Worm (Caenorhabditis elegans) whole organism, mixed stage, embryonic: ENCODE measurements around the gene fbxa-169.
"Not testable (repeated sequence)": the region's sequence is repeated elsewhere in the genome, so short reads cannot be mapped to it uniquely, and the experiment has no call there.

ENCODE experiments used
- M03D4.4 ChIP-seq: sonication (generic microtip); optimal IDR thresholded peaks from 2 replicates; lab custom pipeline; 2017; ENCODE audit warnings: mild to moderate bottlenecking, missing genetic modification characterization, missing compliant biosample characterization
- bed-3 ChIP-seq: fragments of 200-800 bp; sonication (Bioruptor generic); optimal IDR thresholded peaks from 3 replicates; lab custom pipeline; 2018; ENCODE audit warnings: mild to moderate bottlenecking, missing genetic modification characterization, moderate library complexity, missing compliant biosample characterization
- blmp-1 ChIP-seq: fragments of 150-350 bp; optimal IDR thresholded peaks from 2 replicates; lab custom pipeline; 2014; ENCODE audit warnings: missing biosample characterization, missing genetic modification characterization
- ceh-39 ChIP-seq: fragments of 150-350 bp; optimal IDR thresholded peaks from 2 replicates; lab custom pipeline; 2014; ENCODE audit warnings: missing biosample characterization, missing genetic modification characterization
- ceh-43 ChIP-seq: fragments of 200-800 bp; sonication (Bioruptor generic); optimal IDR thresholded peaks from 2 replicates; lab custom pipeline; 2018; ENCODE audit warnings: mild to moderate bottlenecking, missing genetic modification characterization, moderate library complexity, missing compliant biosample characterization
- ceh-83 ChIP-seq: fragments of 200-800 bp; sonication (Bioruptor generic); optimal IDR thresholded peaks from 2 replicates; lab custom pipeline; 2018; ENCODE audit warnings: mild to moderate bottlenecking, missing genetic modification characterization, missing compliant biosample characterization
- ces-1 ChIP-seq: fragments of 150-350 bp; optimal IDR thresholded peaks from 2 replicates; lab custom pipeline; 2014; ENCODE audit warnings: missing biosample characterization, missing genetic modification reagents, missing genetic modification characterization
- cnd-1 ChIP-seq: fragments of 200-800 bp; sonication (Bioruptor generic); optimal IDR thresholded peaks from 2 replicates; lab custom pipeline; 2018; ENCODE audit warnings: mild to moderate bottlenecking, missing genetic modification characterization, missing compliant biosample characterization
- drap-1 ChIP-seq: fragments of 200-800 bp; sonication (Bioruptor generic); optimal IDR thresholded peaks from 3 replicates; lab custom pipeline; 2018; ENCODE audit warnings: mild to moderate bottlenecking, missing genetic modification characterization, missing compliant biosample characterization
- elt-1 ChIP-seq: sonication (generic microtip); optimal IDR thresholded peaks from 2 replicates; lab custom pipeline; 2017; ENCODE audit warnings: missing genetic modification characterization, mild to moderate bottlenecking, missing compliant biosample characterization, antibody characterized with exemption, moderate library complexity, borderline replicate concordance; ENCODE audit not compliant: insufficient read depth
- elt-3 ChIP-seq: fragments of 150-350 bp; optimal IDR thresholded peaks from 2 replicates; lab custom pipeline; 2014; ENCODE audit warnings: missing biosample characterization, missing genetic modification characterization
- flh-1 ChIP-seq: fragments of 200-800 bp; sonication (Bioruptor generic); optimal IDR thresholded peaks from 2 replicates; lab custom pipeline; 2018; ENCODE audit warnings: mild to moderate bottlenecking, missing genetic modification characterization, moderate library complexity, missing compliant biosample characterization
- ham-2 ChIP-seq: fragments of 200-800 bp; sonication (Bioruptor generic); optimal IDR thresholded peaks from 2 replicates; lab custom pipeline; 2018; ENCODE audit warnings: mild to moderate bottlenecking, missing genetic modification characterization, missing compliant biosample characterization
- hlh-1 ChIP-seq: fragments of 150-350 bp; optimal IDR thresholded peaks from 2 replicates; lab custom pipeline; 2014; ENCODE audit warnings: missing biosample characterization, missing genetic modification reagents, missing genetic modification characterization
- lin-13 ChIP-seq: fragments of 150-350 bp; optimal IDR thresholded peaks from 2 replicates; lab custom pipeline; 2014; ENCODE audit warnings: missing biosample characterization, missing genetic modification characterization
- lin-32 ChIP-seq: fragments of 200-800 bp; sonication (Bioruptor generic); optimal IDR thresholded peaks from 2 replicates; lab custom pipeline; 2018; ENCODE audit warnings: mild to moderate bottlenecking, missing genetic modification characterization, missing compliant biosample characterization
- lsy-2 ChIP-seq: fragments of 150-350 bp; optimal IDR thresholded peaks from 2 replicates; lab custom pipeline; 2014; ENCODE audit warnings: missing biosample characterization, missing genetic modification characterization
- mab-5 ChIP-seq: fragments of 150-350 bp; optimal IDR thresholded peaks from 2 replicates; lab custom pipeline; 2014; ENCODE audit warnings: missing biosample characterization, missing genetic modification characterization
- mls-2 ChIP-seq: sonication (generic microtip); optimal IDR thresholded peaks from 2 replicates; lab custom pipeline; 2016; ENCODE audit warnings: mild to moderate bottlenecking, missing genetic modification characterization, moderate library complexity, missing compliant biosample characterization
- nhr-12 ChIP-seq: fragments of 150-350 bp; optimal IDR thresholded peaks from 2 replicates; lab custom pipeline; 2014; ENCODE audit warnings: missing biosample characterization, missing genetic modification characterization
- nhr-2 ChIP-seq: fragments of 150-350 bp; optimal IDR thresholded peaks from 2 replicates; lab custom pipeline; 2014; ENCODE audit warnings: missing biosample characterization, missing genetic modification characterization
- nhr-237 ChIP-seq: fragments of 150-350 bp; optimal IDR thresholded peaks from 2 replicates; lab custom pipeline; 2014; ENCODE audit warnings: missing biosample characterization, missing genetic modification characterization
- nhr-28 ChIP-seq: fragments of 150-350 bp; optimal IDR thresholded peaks from 2 replicates; lab custom pipeline; 2014; ENCODE audit warnings: missing biosample characterization, missing genetic modification characterization
- nhr-76 ChIP-seq: sonication (generic microtip); optimal IDR thresholded peaks from 2 replicates; lab custom pipeline; 2017; ENCODE audit warnings: missing biosample characterization, missing genetic modification characterization
- pha-4 ChIP-seq: fragments of 150-350 bp; optimal IDR thresholded peaks from 2 replicates; lab custom pipeline; 2018; ENCODE audit warnings: missing biosample characterization, missing genetic modification reagents, missing genetic modification characterization
- sem-2 ChIP-seq: fragments of 200-800 bp; sonication (Bioruptor generic); optimal IDR thresholded peaks from 2 replicates; lab custom pipeline; 2018; ENCODE audit warnings: mild to moderate bottlenecking, missing genetic modification characterization, missing compliant biosample characterization
- snpc-4 ChIP-seq: fragments of 150-350 bp; optimal IDR thresholded peaks from 2 replicates; lab custom pipeline; 2014; ENCODE audit warnings: missing biosample characterization, missing genetic modification characterization
- sptf-1 ChIP-seq: sonication (generic microtip); optimal IDR thresholded peaks from 2 replicates; lab custom pipeline; 2017; ENCODE audit warnings: mild to moderate bottlenecking, missing genetic modification characterization, moderate library complexity, missing compliant biosample characterization
- tbx-8 ChIP-seq: fragments of 200-800 bp; sonication (Bioruptor generic); optimal IDR thresholded peaks from 2 replicates; lab custom pipeline; 2018; ENCODE audit warnings: mild to moderate bottlenecking, missing genetic modification characterization, moderate library complexity, missing compliant biosample characterization
- unc-120 ChIP-seq: sonication (generic microtip); optimal IDR thresholded peaks from 2 replicates; lab custom pipeline; 2017; ENCODE audit warnings: missing genetic modification characterization, missing compliant biosample characterization; ENCODE audit not compliant: poor library complexity, severe bottlenecking
- unc-39 ChIP-seq: fragments of 150-350 bp; optimal IDR thresholded peaks from 2 replicates; lab custom pipeline; 2014; ENCODE audit warnings: missing biosample characterization, missing genetic modification characterization
- zip-8 ChIP-seq: fragments of 150-350 bp; optimal IDR thresholded peaks from 2 replicates; lab custom pipeline; 2014; ENCODE audit warnings: missing biosample characterization, missing genetic modification characterization
- ztf-11 ChIP-seq: fragments of 150-350 bp; optimal IDR thresholded peaks from 2 replicates; lab custom pipeline; 2014; ENCODE audit warnings: missing biosample characterization, missing genetic modification characterization

Gene fbxa-169

ce11 chrII:13661990-13662389 lies 13.7 kb downstream of the fbxa-169 start, which contains the start of gene C31C9.6:
Gene C31C9.6 (minus strand): TSS chrII:13662090.
- not testable (repeated sequence) for TF ChIP-seq ham-2 (GFP tag; lab: Kevin White, UChicago); M03D4.4 (tag; lab: Kevin White, UChicago); mab-5 (tag; lab: Kevin White, UChicago)
- TF ChIP-seq, all 35 proteins: peak for 0; not testable (repeated sequence) for 35

- TF ChIP-seq hlh-1 (tag; lab: Kevin White, UChicago): no peak
- TF ChIP-seq ztf-11 (tag; lab: Kevin White, UChicago): no peak
- no peak for TF ChIP-seq unc-120 (tag; lab: Kevin White, UChicago)
- TF ChIP-seq unc-39: no peak
- TF ChIP-seq lsy-2 (tag; lab: Kevin White, UChicago): no peak
- TF ChIP-seq zip-8 (tag; lab: Kevin White, UChicago): no peak
- TF ChIP-seq flh-1: no peak
- no peak for TF ChIP-seq nhr-28
- no peak for TF ChIP-seq ceh-43
- TF ChIP-seq nhr-12 (tag; lab: Kevin White, UChicago): no peak
- no peak for TF ChIP-seq mls-2 (tag; lab: Kevin White, UChicago)
- TF ChIP-seq nhr-2 (tag; lab: Kevin White, UChicago): no peak
- TF ChIP-seq nhr-237 (tag; lab: Kevin White, UChicago): no peak
- TF ChIP-seq nhr-76 (tag; lab: Kevin White, UChicago): no peak
- no peak for TF ChIP-seq ces-1
- no peak for TF ChIP-seq sptf-1
- no peak for TF ChIP-seq sem-2
- TF ChIP-seq ham-2 (GFP tag; lab: Kevin White, UChicago): no peak
- no peak for TF ChIP-seq blmp-1
- TF ChIP-seq lin-13: no peak
Observed at ce11 chrII:13664416-13664815, 16.1 kb downstream of the fbxa-169 start.

- TF ChIP-seq ceh-39 (tag; lab: Kevin White, UChicago) (no peak), elt-3 (tag; lab: Kevin White, UChicago) (peak; percentile 47)
Observed at ce11 chrII:13664993-13665680, 16.8 kb downstream of the fbxa-169 start.

DNA sequence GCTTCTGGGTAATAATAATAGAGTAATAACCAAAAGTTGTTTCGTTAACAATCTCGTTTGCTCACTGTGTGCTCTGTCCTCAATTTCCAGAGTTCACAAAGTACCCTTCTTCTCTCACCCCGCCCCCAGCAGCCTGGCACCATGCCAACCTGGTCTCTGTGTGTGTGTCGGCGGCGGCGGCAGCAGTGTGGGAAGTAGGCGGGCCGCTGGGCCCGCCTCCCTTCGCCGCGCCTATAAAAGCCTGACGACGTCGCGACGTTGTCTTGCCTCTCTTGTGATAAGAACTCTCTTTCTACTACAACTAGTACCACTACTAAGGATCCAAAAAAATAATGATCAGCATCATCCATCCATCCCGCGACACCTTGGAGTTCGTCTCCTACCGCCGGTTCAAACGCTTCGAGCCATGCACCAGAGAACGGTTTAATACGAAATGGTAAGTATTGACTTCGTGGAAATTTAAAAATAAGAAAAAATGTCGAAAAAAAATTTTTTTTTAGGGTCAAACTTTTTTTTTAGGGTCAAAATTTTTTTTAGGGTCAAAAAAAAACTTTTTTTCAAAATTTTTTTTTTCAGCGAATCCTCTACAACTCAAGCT lies 20.6 kb downstream of the fbxa-169 start, which contains the start of gene C31C9.7:
C31C9.7 (plus strand) TSS at position 261 of the 598 bp plus-strand sequence.
- TF ChIP-seq lsy-2 (tag; lab: Kevin White, UChicago) (no peak), snpc-4 (tag; lab: Kevin White, UChicago) (no peak), ztf-11 (tag; lab: Kevin White, UChicago) (no peak)

ce11 chrII:13670707-13671295 lies 22.5 kb downstream of the fbxa-169 start:
- TF ChIP-seq unc-39: no peak
- no peak for TF ChIP-seq pha-4
- TF ChIP-seq cnd-1 (tag; lab: Kevin White, UChicago): no peak
- no peak for TF ChIP-seq ces-1
- no peak for TF ChIP-seq elt-3 (tag; lab: Kevin White, UChicago)
- no peak for TF ChIP-seq M03D4.4 (tag; lab: Kevin White, UChicago)
- no peak for TF ChIP-seq nhr-76 (tag; lab: Kevin White, UChicago)
- no peak for TF ChIP-seq elt-1 (tag; lab: Kevin White, UChicago)
- no peak for TF ChIP-seq mab-5 (tag; lab: Kevin White, UChicago)
- no peak for TF ChIP-seq unc-120 (tag; lab: Kevin White, UChicago)
- TF ChIP-seq nhr-2 (tag; lab: Kevin White, UChicago): no peak
- no peak for TF ChIP-seq nhr-237 (tag; lab: Kevin White, UChicago)
- no peak for TF ChIP-seq drap-1 (GFP tag; lab: Kevin White, UChicago)
- no peak for TF ChIP-seq ham-2 (GFP tag; lab: Kevin White, UChicago)
- no peak for TF ChIP-seq tbx-8 (GFP tag; lab: Kevin White, UChicago)
- no peak for TF ChIP-seq ceh-83 (GFP tag; lab: Kevin White, UChicago)
- no peak for TF ChIP-seq ceh-39 (tag; lab: Kevin White, UChicago)
- no peak for TF ChIP-seq bed-3
- no peak for TF ChIP-seq nhr-28
- TF ChIP-seq lin-32 (GFP tag; lab: Kevin White, UChicago): no peak
